Worm (Caenorhabditis elegans) whole organism, L2 larva: ENCODE data around the gene T17H7.7.

ENCODE experiments used
- R02D3.7 ChIP-seq: fragments of 150-350 bp; optimal IDR thresholded peaks from 2 replicates; lab custom pipeline; 2014; ENCODE audit warnings: missing biosample characterization, missing genetic modification characterization
- alr-1 ChIP-seq: fragments of 150-350 bp; optimal IDR thresholded peaks from 2 replicates; lab custom pipeline; 2014; ENCODE audit warnings: missing biosample characterization, missing genetic modification characterization
- aly-2 ChIP-seq: fragments of 150-350 bp; optimal IDR thresholded peaks from 2 replicates; lab custom pipeline; 2014; ENCODE audit warnings: missing biosample characterization, missing genetic modification characterization
- ama-1 ChIP-seq: fragments of 150-350 bp; optimal IDR thresholded peaks from 2 replicates; lab custom pipeline; 2018; ENCODE audit warnings: inconsistent platforms
- egl-27 ChIP-seq: sonication (generic microtip); optimal IDR thresholded peaks from 3 replicates; lab custom pipeline; 2017; ENCODE audit warnings: missing biosample characterization, missing genetic modification reagents, missing genetic modification characterization
- elt-3 ChIP-seq: sonication (generic microtip); optimal IDR thresholded peaks from 2 replicates; lab custom pipeline; 2017; ENCODE audit warnings: missing biosample characterization, missing genetic modification characterization
- nhr-11 ChIP-seq: fragments of 150-350 bp; optimal IDR thresholded peaks from 2 replicates; lab custom pipeline; 2014; ENCODE audit warnings: missing biosample characterization, missing genetic modification characterization
- sem-4 ChIP-seq: fragments of 150-350 bp; optimal IDR thresholded peaks from 2 replicates; lab custom pipeline; 2014; ENCODE audit warnings: missing biosample characterization, missing genetic modification reagents, missing genetic modification characterization
- zag-1 ChIP-seq: fragments of 150-350 bp; optimal IDR thresholded peaks from 2 replicates; lab custom pipeline; 2014; ENCODE audit warnings: missing biosample characterization, missing genetic modification characterization

DNA sequence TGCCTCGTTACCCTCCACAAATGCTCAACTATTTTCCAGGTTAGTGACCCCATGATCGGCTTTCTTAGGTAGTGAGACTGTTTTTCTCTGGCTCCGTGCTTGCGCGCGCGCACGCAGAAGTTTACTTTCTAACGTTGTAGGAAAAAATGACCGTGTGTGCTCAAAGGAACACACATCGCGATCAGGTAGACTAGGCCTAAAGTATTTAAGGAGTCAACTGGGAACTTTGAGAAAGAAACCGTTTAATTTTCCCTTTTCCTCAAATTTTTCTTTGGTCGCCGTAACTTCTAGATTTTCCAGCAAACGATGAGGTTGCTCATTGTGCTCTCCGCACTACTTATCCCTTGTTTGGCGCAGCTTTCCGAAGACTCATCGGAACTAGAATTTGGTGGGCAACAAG lies 17.5 kb downstream of the T17H7.7 start, which contains the start of gene idpp-1:
- TF ChIP-seq ama-1 (lab: Kevin White, UChicago) (no peak), sem-4 (tag; lab: Kevin White, UChicago) (no peak), nhr-11 (tag; lab: Kevin White, UChicago) (no peak), R02D3.7 (tag; lab: Kevin White, UChicago) (no peak), zag-1 (no peak), egl-27 (no peak), alr-1 (no peak), elt-3 (tag; lab: Kevin White, UChicago) (no peak), aly-2 (no peak)
